Worm (Caenorhabditis elegans) whole organism, L1 larva: Measurements from ENCODE around the gene srh-24.

Experiments used
- C16A3.4 ChIP-seq: fragments of 150-350 bp; optimal IDR thresholded peaks from 2 replicates; lab custom pipeline; 2014; ENCODE audit warnings: missing biosample characterization, missing genetic modification characterization
- C34B4.2 ChIP-seq: sonication (generic microtip); optimal IDR thresholded peaks from 2 replicates; lab custom pipeline; 2017; ENCODE audit warnings: mild to moderate bottlenecking, missing genetic modification characterization, missing compliant biosample characterization
- F16B12.6 ChIP-seq: fragments of 150-350 bp; optimal IDR thresholded peaks from 2 replicates; lab custom pipeline; 2014; ENCODE audit warnings: missing biosample characterization, missing genetic modification characterization
- alr-1 ChIP-seq: fragments of 200-800 bp; sonication (Bioruptor generic); optimal IDR thresholded peaks from 2 replicates; lab custom pipeline; 2018; ENCODE audit warnings: borderline replicate concordance, mild to moderate bottlenecking, missing genetic modification characterization, missing compliant biosample characterization
- aly-2 ChIP-seq: fragments of 150-350 bp; optimal IDR thresholded peaks from 2 replicates; lab custom pipeline; 2014; ENCODE audit warnings: missing biosample characterization, missing genetic modification characterization
- ama-1 ChIP-seq: fragments of 150-350 bp; optimal IDR thresholded peaks from 2 replicates; lab custom pipeline; 2014
- blmp-1 ChIP-seq: fragments of 150-350 bp; optimal IDR thresholded peaks from 2 replicates; lab custom pipeline; 2014; ENCODE audit warnings: missing biosample characterization, missing genetic modification characterization
- ceh-82 ChIP-seq, 3 experiments: fragments of 150-350 bp in 1 of 3; sonication (generic microtip) in 2 of 3; optimal IDR thresholded peaks; 2 replicates each; lab custom pipeline; 2014 to 2017; ENCODE audit warnings: missing biosample characterization in 3 of 3, missing genetic modification characterization in 3 of 3
- ceh-88 ChIP-seq: fragments of 200-800 bp; sonication (Bioruptor generic); IDR thresholded peaks from 2 replicates; pipeline ENCODE4 v1.3.6; 2022; ENCODE audit warnings: missing genetic modification characterization, missing compliant biosample characterization
- ces-1 ChIP-seq: fragments of 150-350 bp; optimal IDR thresholded peaks from 2 replicates; lab custom pipeline; 2014; ENCODE audit warnings: missing biosample characterization, missing genetic modification reagents, missing genetic modification characterization
- dsc-1 ChIP-seq: sonication (generic microtip); optimal IDR thresholded peaks from 2 replicates; lab custom pipeline; 2016; ENCODE audit warnings: mild to moderate bottlenecking, missing genetic modification characterization, missing compliant biosample characterization
- efl-1 ChIP-seq, 4 experiments: fragments of 150-350 bp; optimal IDR thresholded peaks in 3 of 4; peaks in 1 of 4; 1 replicate in 1 of 4; 2 replicates in 3 of 4; lab custom pipeline; 2014; ENCODE audit warnings: missing biosample characterization in 2 of 4, missing genetic modification characterization in 2 of 4, missing genetic modification reagents in 2 of 4
- efl-3 ChIP-seq: fragments of 200-800 bp; sonication (Bioruptor generic); optimal IDR thresholded peaks from 2 replicates; lab custom pipeline; 2018; ENCODE audit warnings: mild to moderate bottlenecking, missing genetic modification characterization, missing compliant biosample characterization
- egl-27 ChIP-seq, 2 experiments: fragments of 150-350 bp in 1 of 2; sonication (generic microtip); optimal IDR thresholded peaks; 3 replicates each; lab custom pipeline; 2017 to 2018; ENCODE audit warnings: missing biosample characterization in 2 of 2, missing genetic modification characterization in 2 of 2, missing genetic modification reagents in 2 of 2
- elt-2 ChIP-seq: sonication (generic microtip); optimal IDR thresholded peaks from 2 replicates; lab custom pipeline; 2016; ENCODE audit warnings: missing genetic modification characterization, mild to moderate bottlenecking, inconsistent platforms, missing compliant biosample characterization, missing genetic modification reagents
- fkh-10 ChIP-seq: sonication (generic microtip); optimal IDR thresholded peaks from 2 replicates; lab custom pipeline; 2017; ENCODE audit warnings: missing biosample characterization, missing genetic modification reagents, missing genetic modification characterization
- fkh-4 ChIP-seq: sonication (generic microtip); optimal IDR thresholded peaks from 2 replicates; lab custom pipeline; 2016; ENCODE audit warnings: missing compliant biosample characterization, missing genetic modification characterization, borderline replicate concordance
- fkh-8 ChIP-seq: sonication (generic microtip); optimal IDR thresholded peaks from 2 replicates; lab custom pipeline; 2016; ENCODE audit warnings: mild to moderate bottlenecking, missing genetic modification characterization, missing compliant biosample characterization
- fos-1 ChIP-seq: fragments of 150-350 bp; optimal IDR thresholded peaks from 2 replicates; lab custom pipeline; 2014; ENCODE audit warnings: missing biosample characterization, missing genetic modification characterization
- hlh-17 ChIP-seq: fragments of 200-800 bp; sonication (Bioruptor generic); optimal IDR thresholded peaks from 2 replicates; lab custom pipeline; 2018; ENCODE audit warnings: missing genetic modification characterization, mild to moderate bottlenecking, missing compliant biosample characterization, moderate library complexity, borderline replicate concordance
- hlh-4 ChIP-seq: sonication (generic microtip); optimal IDR thresholded peaks from 2 replicates; lab custom pipeline; 2016; ENCODE audit warnings: mild to moderate bottlenecking, missing genetic modification characterization, missing compliant biosample characterization
- jun-1 ChIP-seq: fragments of 150-350 bp; optimal IDR thresholded peaks from 2 replicates; lab custom pipeline; 2014; ENCODE audit warnings: missing biosample characterization, missing genetic modification reagents, missing genetic modification characterization
- lin-14 ChIP-seq: fragments of 200-800 bp; sonication (Bioruptor generic); optimal IDR thresholded peaks from 2 replicates; lab custom pipeline; 2018; ENCODE audit warnings: mild to moderate bottlenecking, missing genetic modification characterization, moderate library complexity, missing compliant biosample characterization
- lin-35 ChIP-seq, 2 experiments: fragments of 150-350 bp; optimal IDR thresholded peaks; 2 replicates each; lab custom pipeline; 2014; ENCODE audit warnings: missing biosample characterization in 2 of 2, missing genetic modification characterization in 2 of 2, missing genetic modification reagents in 2 of 2
- lin-39 ChIP-seq: fragments of 150-350 bp; optimal IDR thresholded peaks from 2 replicates; lab custom pipeline; 2014; ENCODE audit warnings: missing biosample characterization, missing genetic modification reagents, missing genetic modification characterization
- lir-3 ChIP-seq: sonication (generic microtip); optimal IDR thresholded peaks from 2 replicates; lab custom pipeline; 2016; ENCODE audit warnings: mild to moderate bottlenecking, missing genetic modification characterization, moderate library complexity, missing compliant biosample characterization; ENCODE audit not compliant: poor library complexity
- lsy-2 ChIP-seq, 2 experiments: fragments of 150-350 bp; optimal IDR thresholded peaks; 2 replicates each; lab custom pipeline; 2014; ENCODE audit warnings: missing biosample characterization in 2 of 2, missing genetic modification characterization in 2 of 2
- mab-9 ChIP-seq: fragments of 200-800 bp; sonication (Bioruptor generic); IDR thresholded peaks from 2 replicates; pipeline ENCODE4 v1.3.6; 2022; ENCODE audit warnings: missing genetic modification reagents, missing genetic modification characterization, missing compliant biosample characterization
- mdl-1 ChIP-seq, 2 experiments: fragments of 150-350 bp; optimal IDR thresholded peaks; 2 replicates each; lab custom pipeline; 2014 to 2017; ENCODE audit warnings: missing biosample characterization in 2 of 2, missing genetic modification characterization in 2 of 2, inconsistent platforms in 1 of 2
- mef-2 ChIP-seq: fragments of 150-350 bp; optimal IDR thresholded peaks from 2 replicates; lab custom pipeline; 2014; ENCODE audit warnings: missing biosample characterization, missing genetic modification characterization
- mep-1 ChIP-seq: fragments of 150-350 bp; optimal IDR thresholded peaks from 2 replicates; lab custom pipeline; 2014; ENCODE audit warnings: missing biosample characterization, missing genetic modification characterization
- nhr-11 ChIP-seq: fragments of 150-350 bp; optimal IDR thresholded peaks from 2 replicates; lab custom pipeline; 2014; ENCODE audit warnings: missing biosample characterization, missing genetic modification characterization
- nhr-12 ChIP-seq: sonication (generic microtip); optimal IDR thresholded peaks from 2 replicates; lab custom pipeline; 2017; ENCODE audit warnings: missing biosample characterization, missing genetic modification characterization
- nhr-20 ChIP-seq: sonication (generic microtip); optimal IDR thresholded peaks from 2 replicates; lab custom pipeline; 2016; ENCODE audit warnings: mild to moderate bottlenecking, missing genetic modification characterization, missing compliant biosample characterization
- nhr-237 ChIP-seq: fragments of 150-350 bp; optimal IDR thresholded peaks from 2 replicates; lab custom pipeline; 2014; ENCODE audit warnings: missing biosample characterization, missing genetic modification characterization
- nhr-47 ChIP-seq: sonication (generic microtip); optimal IDR thresholded peaks from 2 replicates; lab custom pipeline; 2016; ENCODE audit warnings: mild to moderate bottlenecking, missing genetic modification characterization, moderate library complexity, missing compliant biosample characterization
- nhr-71 ChIP-seq: sonication (generic microtip); optimal IDR thresholded peaks from 2 replicates; lab custom pipeline; 2016; ENCODE audit warnings: mild to moderate bottlenecking, missing genetic modification characterization, moderate library complexity, missing compliant biosample characterization
- nhr-76 ChIP-seq: sonication (generic microtip); optimal IDR thresholded peaks from 2 replicates; lab custom pipeline; 2017; ENCODE audit warnings: missing biosample characterization, missing genetic modification characterization
- nhr-85 ChIP-seq: sonication (generic microtip); peaks from one replicate; lab custom pipeline; 2016; ENCODE audit warnings: missing genetic modification characterization, inconsistent platforms, missing compliant biosample characterization
- pax-3 ChIP-seq: fragments of 200-800 bp; sonication (Bioruptor generic); optimal IDR thresholded peaks from 2 replicates; lab custom pipeline; 2018; ENCODE audit warnings: mild to moderate bottlenecking, missing genetic modification characterization, moderate library complexity, missing compliant biosample characterization
- skn-1 ChIP-seq: fragments of 150-350 bp; optimal IDR thresholded peaks from 2 replicates; lab custom pipeline; 2014; ENCODE audit warnings: missing biosample characterization, missing genetic modification characterization
- snu-23 ChIP-seq: sonication (generic microtip); optimal IDR thresholded peaks from 2 replicates; lab custom pipeline; 2016; ENCODE audit warnings: missing genetic modification characterization, missing compliant biosample characterization
- sox-4 ChIP-seq: sonication (generic microtip); optimal IDR thresholded peaks from 2 replicates; lab custom pipeline; 2016; ENCODE audit warnings: missing genetic modification characterization, missing compliant biosample characterization
- tbx-2 ChIP-seq: sonication (generic microtip); optimal IDR thresholded peaks from 2 replicates; lab custom pipeline; 2016; ENCODE audit warnings: missing genetic modification characterization, missing compliant biosample characterization
- tlp-1 ChIP-seq: fragments of 150-350 bp; optimal IDR thresholded peaks from 2 replicates; lab custom pipeline; 2014; ENCODE audit warnings: missing biosample characterization, missing genetic modification characterization
- unc-86 ChIP-seq: sonication (generic microtip); optimal IDR thresholded peaks from 2 replicates; lab custom pipeline; 2016; ENCODE audit warnings: missing genetic modification characterization, missing compliant biosample characterization
- unc-98 ChIP-seq: fragments of 200-800 bp; sonication (Bioruptor generic); IDR thresholded peaks from 2 replicates; pipeline ENCODE4 v1.3.6; 2022; ENCODE audit warnings: missing genetic modification characterization, missing compliant biosample characterization
- zip-4 ChIP-seq: fragments of 200-800 bp; sonication (Bioruptor generic); optimal IDR thresholded peaks from 2 replicates; lab custom pipeline; 2018; ENCODE audit warnings: mild to moderate bottlenecking, missing genetic modification characterization, moderate library complexity, missing compliant biosample characterization
- ztf-11 ChIP-seq, 2 experiments: sonication (generic microtip); optimal IDR thresholded peaks; 2 replicates each; lab custom pipeline; 2016 to 2017; ENCODE audit warnings: missing genetic modification characterization in 2 of 2, missing biosample characterization in 1 of 2, missing compliant biosample characterization in 1 of 2

Gene srh-24

ce11 chrV:14001929-14002328 lies 41.1 kb upstream of the srh-24 start:
- TF ChIP-seq fkh-10 (peak; percentile 18), ceh-82 (tag; optimal IDR thresholded peaks at IDR 0.05; lab: Kevin White, UChicago) (peak in 1 of 3 experiments; percentile 1), efl-1 (optimal IDR thresholded peaks at IDR 0.05; lab: Kevin White, UChicago) (no peak), efl-1 (GFP tag; optimal IDR thresholded peaks at IDR 0.05 in 1 of 2; lab: Kevin White, UChicago) (peak in 1 of 2 experiments; percentile 56), lin-14 (peak; percentile 22), efl-3 (GFP tag; lab: Kevin White, UChicago) (no peak)

ce11 chrV:13993478-13993877 lies 32.7 kb upstream of the srh-24 start:
- TF ChIP-seq sox-4 (peak; percentile 19), ama-1 (lab: Kevin White, UChicago) (no peak), nhr-47 (tag; lab: Kevin White, UChicago) (peak; percentile 47), mdl-1 (tag; optimal IDR thresholded peaks at IDR 0.05; lab: Kevin White, UChicago) (no peak), pax-3 (tag; lab: Kevin White, UChicago) (peak; percentile 86), efl-1 (optimal IDR thresholded peaks at IDR 0.05; lab: Kevin White, UChicago) (no peak), efl-1 (GFP tag; optimal IDR thresholded peaks at IDR 0.05 in 1 of 2; lab: Kevin White, UChicago) (no peak), C34B4.2 (tag; lab: Kevin White, UChicago) (no peak), nhr-85 (tag; lab: Kevin White, UChicago) (no peak), nhr-76 (tag; lab: Kevin White, UChicago) (no peak), tbx-2 (tag; lab: Kevin White, UChicago) (no peak), ces-1 (no peak), jun-1 (tag; lab: Kevin White, UChicago) (no peak), fos-1 (tag; lab: Kevin White, UChicago) (no peak), zip-4 (no peak), hlh-4 (tag; lab: Kevin White, UChicago) (no peak), C16A3.4 (tag; lab: Kevin White, UChicago) (no peak), skn-1 (no peak), hlh-17 (no peak), mep-1 (tag; lab: Kevin White, UChicago) (no peak), unc-86 (tag; lab: Kevin White, UChicago) (no peak), tlp-1 (tag; lab: Kevin White, UChicago) (no peak), fkh-8 (tag; lab: Kevin White, UChicago) (peak; percentile 37), dsc-1 (tag; lab: Kevin White, UChicago) (peak; percentile 59), nhr-11 (tag; lab: Kevin White, UChicago) (no peak), nhr-12 (tag; lab: Kevin White, UChicago) (no peak), nhr-71 (tag; lab: Kevin White, UChicago) (peak; percentile 12), nhr-20 (tag; lab: Kevin White, UChicago) (no peak), egl-27 (tag; optimal IDR thresholded peaks at IDR 0.05; lab: Kevin White, UChicago) (no peak)

- no peak for TF ChIP-seq ztf-11 (tag; optimal IDR thresholded peaks at IDR 0.05; lab: Kevin White, UChicago)
- no peak for TF ChIP-seq unc-98
- TF ChIP-seq C16A3.4 (tag; lab: Kevin White, UChicago) = no peak
- TF ChIP-seq nhr-71 (tag; lab: Kevin White, UChicago) = peak; percentile 23
- TF ChIP-seq mef-2 (tag; lab: Kevin White, UChicago) = no peak
- TF ChIP-seq nhr-47 (tag; lab: Kevin White, UChicago) = peak; percentile 40
- TF ChIP-seq lin-35 (GFP tag; optimal IDR thresholded peaks at IDR 0.05; lab: Kevin White, UChicago) = no peak
- no peak for TF ChIP-seq unc-86 (tag; lab: Kevin White, UChicago)
- no peak for TF ChIP-seq aly-2 (tag; lab: Kevin White, UChicago)
- TF ChIP-seq C34B4.2 (tag; lab: Kevin White, UChicago) = no peak
- no peak for TF ChIP-seq ceh-82 (tag; optimal IDR thresholded peaks at IDR 0.05; lab: Kevin White, UChicago)
- no peak for TF ChIP-seq ceh-88 (GFP tag; lab: Robert Waterston, UW)
- TF ChIP-seq pax-3 (tag; lab: Kevin White, UChicago) = peak; percentile 66
- no peak for TF ChIP-seq mab-9 (GFP tag; lab: Robert Waterston, UW)
- TF ChIP-seq fkh-4 (tag; lab: Kevin White, UChicago) = no peak
- TF ChIP-seq nhr-237 (tag; lab: Kevin White, UChicago) = no peak
- TF ChIP-seq F16B12.6 (tag; lab: Kevin White, UChicago) = no peak
- TF ChIP-seq lin-39 (tag; lab: Kevin White, UChicago) = no peak
- no peak for TF ChIP-seq alr-1
- no peak for TF ChIP-seq lir-3 (tag; lab: Kevin White, UChicago)
- TF ChIP-seq elt-2 (tag; lab: Kevin White, UChicago) = no peak
- TF ChIP-seq snu-23 (GFP tag; lab: Kevin White, UChicago) = no peak
- no peak for TF ChIP-seq blmp-1 (tag; lab: Kevin White, UChicago)
- no peak for TF ChIP-seq tlp-1 (tag; lab: Kevin White, UChicago)
- TF ChIP-seq lsy-2 (tag; optimal IDR thresholded peaks at IDR 0.05; lab: Kevin White, UChicago) = no peak
- TF ChIP-seq nhr-12 (tag; lab: Kevin White, UChicago) = no peak
These were observed 31.7 kb upstream of the srh-24 start, which contains the start of gene droe-4 for ce11 chrV:13992485-13992884. Gene droe-4, plus strand, starts transcription at chrV:13992656.
